Worm (Caenorhabditis elegans) whole organism, L4 larva: ENCODE results near the gene T28F3.11.

Source experiments
- F10B5.3 ChIP-seq: sonication (generic microtip); optimal IDR thresholded peaks from 2 replicates; lab custom pipeline; 2016; ENCODE audit warnings: mild to moderate bottlenecking, missing genetic modification characterization, missing compliant biosample characterization
- T20F7.1 ChIP-seq: fragments of 200-800 bp; sonication (Bioruptor generic); optimal IDR thresholded peaks from 2 replicates; lab custom pipeline; 2018; ENCODE audit warnings: mild to moderate bottlenecking, missing genetic modification characterization, missing compliant biosample characterization
- Y48G9A.11 ChIP-seq: fragments of 200-800 bp; sonication (Bioruptor generic); IDR thresholded peaks from 2 replicates; pipeline ENCODE4 v1.3.6; 2022; ENCODE audit warnings: missing genetic modification reagents, missing genetic modification characterization, missing compliant biosample characterization
- Y75B8A.6 ChIP-seq: fragments of 200-800 bp; sonication (Bioruptor generic); IDR thresholded peaks from 2 replicates; pipeline ENCODE4 v1.3.6; 2022; ENCODE audit warnings: missing genetic modification reagents, missing genetic modification characterization, missing compliant biosample characterization
- ZK546.5 ChIP-seq, 2 experiments: sonication (generic microtip); optimal IDR thresholded peaks; 2 replicates each; lab custom pipeline; 2017; ENCODE audit warnings: missing biosample characterization in 2 of 2, missing genetic modification characterization in 2 of 2
- ceh-20 ChIP-seq: fragments of 200-800 bp; sonication (Bioruptor generic); IDR thresholded peaks from 2 replicates; pipeline ENCODE4 v1.3.6; 2022; ENCODE audit warnings: missing genetic modification reagents, missing genetic modification characterization, missing compliant biosample characterization
- ceh-32 ChIP-seq: sonication (generic microtip); optimal IDR thresholded peaks from 2 replicates; lab custom pipeline; 2016; ENCODE audit warnings: mild to moderate bottlenecking, missing genetic modification characterization, missing compliant biosample characterization; ENCODE audit not compliant: poor library complexity
- ctbp-1 ChIP-seq: fragments of 200-800 bp; sonication (Bioruptor generic); IDR thresholded peaks from 2 replicates; pipeline ENCODE4 v1.3.6; 2022; ENCODE audit warnings: missing genetic modification reagents, missing genetic modification characterization, missing compliant biosample characterization
- daf-12 ChIP-seq: fragments of 150-350 bp; optimal IDR thresholded peaks from 2 replicates; lab custom pipeline; 2014; ENCODE audit warnings: missing biosample characterization, missing genetic modification reagents, missing genetic modification characterization
- dmd-6 ChIP-seq: fragments of 200-800 bp; sonication (Bioruptor generic); IDR thresholded peaks from 2 replicates; pipeline ENCODE4 v1.3.6; 2022; ENCODE audit warnings: missing genetic modification reagents, missing genetic modification characterization, missing compliant biosample characterization
- dmd-8 ChIP-seq: fragments of 200-800 bp; sonication (Bioruptor generic); IDR thresholded peaks from 2 replicates; pipeline ENCODE4 v1.3.6; 2022; ENCODE audit warnings: missing genetic modification characterization, missing compliant biosample characterization
- dpl-1 ChIP-seq: fragments of 150-350 bp; optimal IDR thresholded peaks from 2 replicates; lab custom pipeline; 2014; ENCODE audit warnings: missing biosample characterization, missing genetic modification reagents, missing genetic modification characterization
- dve-1 ChIP-seq: sonication (generic microtip); optimal IDR thresholded peaks from 2 replicates; lab custom pipeline; 2017; ENCODE audit warnings: antibody characterized with exemption, mild to moderate bottlenecking, missing genetic modification characterization, missing compliant biosample characterization; ENCODE audit not compliant: insufficient read depth
- egl-43 ChIP-seq: fragments of 200-800 bp; sonication (Bioruptor generic); IDR thresholded peaks from 2 replicates; pipeline ENCODE4 v1.3.6; 2022; ENCODE audit warnings: missing genetic modification reagents, missing genetic modification characterization, missing compliant biosample characterization
- fkh-10 ChIP-seq: fragments of 150-350 bp; optimal IDR thresholded peaks from 2 replicates; lab custom pipeline; 2014; ENCODE audit warnings: missing biosample characterization, missing genetic modification reagents, missing genetic modification characterization
- hif-1 ChIP-seq, 2 experiments: sonication (generic microtip); optimal IDR thresholded peaks; 2 replicates each; lab custom pipeline; 2016 to 2017; ENCODE audit warnings: missing compliant biosample characterization in 2 of 2, missing genetic modification characterization in 2 of 2, missing genetic modification reagents in 2 of 2, missing genotype in 2 of 2, mild to moderate bottlenecking in 1 of 2
- lin-38 ChIP-seq: fragments of 200-800 bp; sonication (Bioruptor generic); IDR thresholded peaks from 2 replicates; pipeline ENCODE4 v1.3.6; 2022; ENCODE audit warnings: missing genetic modification reagents, missing genetic modification characterization, missing compliant biosample characterization
- lsy-2 ChIP-seq, 2 experiments: fragments of 150-350 bp in 1 of 2; sonication (generic microtip) in 1 of 2; optimal IDR thresholded peaks; 2 replicates each; lab custom pipeline; 2014 to 2017; ENCODE audit warnings: missing biosample characterization in 2 of 2, missing genetic modification characterization in 2 of 2
- madf-9 ChIP-seq: fragments of 200-800 bp; sonication (Bioruptor generic); conservative IDR thresholded peaks from 2 replicates; pipeline ENCODE4 v1.3.6; 2022; ENCODE audit warnings: missing genetic modification reagents, missing genetic modification characterization, missing compliant biosample characterization
- mdl-1 ChIP-seq, 2 experiments: fragments of 150-350 bp in 1 of 2; sonication (generic microtip) in 1 of 2; optimal IDR thresholded peaks; 2 replicates each; lab custom pipeline; 2014 to 2017; ENCODE audit warnings: missing biosample characterization in 2 of 2, missing genetic modification characterization in 2 of 2
- mdt-29 ChIP-seq: fragments of 200-800 bp; sonication (Bioruptor generic); IDR thresholded peaks from 2 replicates; pipeline ENCODE4 v1.3.6; 2022; ENCODE audit warnings: missing genetic modification reagents, missing genetic modification characterization, missing compliant biosample characterization
- mep-1 ChIP-seq: fragments of 150-350 bp; sonication (generic microtip); optimal IDR thresholded peaks from 3 replicates; lab custom pipeline; 2014; ENCODE audit warnings: missing biosample characterization, missing genetic modification characterization
- mes-2 ChIP-seq: sonication (generic microtip); optimal IDR thresholded peaks from 2 replicates; lab custom pipeline; 2016; ENCODE audit warnings: missing genotype, mild to moderate bottlenecking, missing genetic modification characterization, missing compliant biosample characterization; ENCODE audit not compliant: poor library complexity, severe bottlenecking
- mxl-2 ChIP-seq: fragments of 200-800 bp; sonication (Bioruptor generic); conservative IDR thresholded peaks from 2 replicates; pipeline ENCODE4 v1.3.6; 2022; ENCODE audit warnings: missing genetic modification reagents, missing genetic modification characterization, missing compliant biosample characterization
- mxl-3 ChIP-seq: fragments of 200-800 bp; sonication (Bioruptor generic); optimal IDR thresholded peaks from 2 replicates; lab custom pipeline; 2018; ENCODE audit warnings: mild to moderate bottlenecking, missing genetic modification characterization, missing compliant biosample characterization
- nhr-237 ChIP-seq: sonication (generic microtip); optimal IDR thresholded peaks from 2 replicates; lab custom pipeline; 2017; ENCODE audit warnings: missing biosample characterization, missing genetic modification characterization
- nhr-28 ChIP-seq: fragments of 150-350 bp; optimal IDR thresholded peaks from 2 replicates; lab custom pipeline; 2014; ENCODE audit warnings: missing biosample characterization, missing genetic modification characterization
- nhr-48 ChIP-seq: sonication (generic microtip); optimal IDR thresholded peaks from 2 replicates; lab custom pipeline; 2016; ENCODE audit warnings: mild to moderate bottlenecking, missing genetic modification characterization, missing compliant biosample characterization
- nhr-77 ChIP-seq: fragments of 150-350 bp; optimal IDR thresholded peaks from 2 replicates; lab custom pipeline; 2014; ENCODE audit warnings: missing biosample characterization, missing genetic modification characterization
- php-3 ChIP-seq: fragments of 200-800 bp; sonication (Bioruptor generic); IDR thresholded peaks from 2 replicates; pipeline ENCODE4 v1.3.6; 2022; ENCODE audit warnings: missing genetic modification reagents, missing genetic modification characterization, missing compliant biosample characterization
- rbr-2 ChIP-seq: sonication (generic microtip); optimal IDR thresholded peaks from 2 replicates; lab custom pipeline; 2016; ENCODE audit warnings: missing genotype, missing genetic modification characterization, missing compliant biosample characterization
- snpc-1.2 ChIP-seq: fragments of 200-800 bp; sonication (Bioruptor generic); IDR thresholded peaks from 2 replicates; pipeline ENCODE4 v1.3.6; 2022; ENCODE audit warnings: missing genetic modification reagents, missing genetic modification characterization, missing compliant biosample characterization
- spr-3 ChIP-seq: fragments of 200-800 bp; sonication (Bioruptor generic); optimal IDR thresholded peaks from 2 replicates; lab custom pipeline; 2018; ENCODE audit warnings: mild to moderate bottlenecking, missing genetic modification characterization, missing compliant biosample characterization
- unc-39 ChIP-seq: sonication (generic microtip); optimal IDR thresholded peaks from 2 replicates; lab custom pipeline; 2017; ENCODE audit warnings: missing biosample characterization, missing genetic modification characterization
- unc-62 ChIP-seq, 3 experiments: fragments of 150-350 bp in 1 of 3; sonication (generic microtip); optimal IDR thresholded peaks in 2 of 3; peaks in 1 of 3; 1 replicate in 1 of 3; 2 replicates in 2 of 3; lab custom pipeline; 2014 to 2017; ENCODE audit warnings: missing biosample characterization in 3 of 3, missing genetic modification characterization in 3 of 3, missing genetic modification reagents in 3 of 3, missing genotype in 1 of 3
- vab-7 ChIP-seq: fragments of 200-800 bp; sonication (Bioruptor generic); IDR thresholded peaks from 2 replicates; pipeline ENCODE4 v1.3.6; 2022; ENCODE audit warnings: missing genetic modification reagents, missing genetic modification characterization, missing compliant biosample characterization
- zag-1 ChIP-seq: fragments of 150-350 bp; optimal IDR thresholded peaks from 2 replicates; lab custom pipeline; 2014; ENCODE audit warnings: missing biosample characterization, missing genetic modification characterization
- zfp-3 ChIP-seq: fragments of 200-800 bp; sonication (Bioruptor generic); conservative IDR thresholded peaks from 2 replicates; pipeline ENCODE4 v1.3.6; 2022; ENCODE audit warnings: missing genetic modification reagents, missing genetic modification characterization, missing compliant biosample characterization
- zip-11 ChIP-seq: fragments of 200-800 bp; sonication (Bioruptor generic); IDR thresholded peaks from 2 replicates; pipeline ENCODE4 v1.3.6; 2022; ENCODE audit warnings: missing genetic modification characterization, missing compliant biosample characterization
- ztf-7 ChIP-seq: fragments of 150-350 bp; optimal IDR thresholded peaks from 2 replicates; lab custom pipeline; 2014; ENCODE audit warnings: missing biosample characterization, missing genetic modification characterization

Gene T28F3.11

ce11 chrIV:17285263-17285662 lies 6.2 kb downstream of the T28F3.11 start:
- TF ChIP-seq vab-7 (GFP tag; lab: Robert Waterston, UW) (no peak), T20F7.1 (no peak), egl-43 (GFP tag; lab: Robert Waterston, UW) (no peak), ztf-7 (tag; lab: Kevin White, UChicago) (no peak), ZK546.5 (tag; optimal IDR thresholded peaks at IDR 0.05; lab: Kevin White, UChicago) (no peak), php-3 (GFP tag; lab: Robert Waterston, UW) (no peak), dve-1 (tag; lab: Kevin White, UChicago) (peak; percentile 11), zfp-3 (GFP tag; lab: Robert Waterston, UW) (no peak), mxl-2 (GFP tag; lab: Robert Waterston, UW) (no peak), fkh-10 (no peak), ceh-32 (tag; lab: Kevin White, UChicago) (no peak), F10B5.3 (tag; lab: Kevin White, UChicago) (no peak), dmd-6 (GFP tag; lab: Robert Waterston, UW) (0 out of 2 replicates have a peak, but pooled peaks have one; percentile 25), mxl-3 (GFP tag; lab: Kevin White, UChicago) (no peak), Y75B8A.6 (0 out of 2 replicates have a peak, but pooled peaks have one; percentile 20), mep-1 (tag; lab: Kevin White, UChicago) (peak; percentile 12), mdl-1 (tag; optimal IDR thresholded peaks at IDR 0.05; lab: Kevin White, UChicago) (peak in 1 of 2 experiments; percentile 3), nhr-77 (tag; lab: Kevin White, UChicago) (no peak), rbr-2 (tag; lab: Kevin White, UChicago) (peak; percentile 7), hif-1 (tag; optimal IDR thresholded peaks at IDR 0.05; lab: Kevin White, UChicago) (peak in 1 of 2 experiments; percentile 26), spr-3 (GFP tag; lab: Kevin White, UChicago) (no peak), mes-2 (tag; lab: Kevin White, UChicago) (peak; percentile 42), ceh-20 (GFP tag; lab: Robert Waterston, UW) (peak; percentile 39; the same call in 1 of the 2 replicates), madf-9 (GFP tag; lab: Robert Waterston, UW) (no peak), ctbp-1 (GFP tag; lab: Robert Waterston, UW) (peak; percentile 63; the same call in 1 of the 2 replicates), nhr-48 (no peak), unc-62 (GFP tag; optimal IDR thresholded peaks at IDR 0.05 in 1 of 2; lab: Kevin White, UChicago) (peak in 1 of 2 experiments; percentile 49), unc-62 (tag; optimal IDR thresholded peaks at IDR 0.05; lab: Kevin White, UChicago) (no peak), zip-11 (GFP tag; lab: Robert Waterston, UW) (no peak), zag-1 (tag; lab: Kevin White, UChicago) (no peak), daf-12 (no peak), unc-39 (tag; lab: Kevin White, UChicago) (no peak), snpc-1.2 (GFP tag; lab: Robert Waterston, UW) (0 out of 2 replicates have a peak, but pooled peaks have one; percentile 34), dpl-1 (no peak), nhr-28 (tag; lab: Kevin White, UChicago) (no peak), lsy-2 (tag; optimal IDR thresholded peaks at IDR 0.05; lab: Kevin White, UChicago) (peak in 1 of 2 experiments; percentile 52), dmd-8 (no peak), mdt-29 (GFP tag; lab: Robert Waterston, UW) (no peak), nhr-237 (tag; lab: Kevin White, UChicago) (no peak)

ce11 chrIV:17284511-17285089 lies 6.9 kb downstream of the T28F3.11 start:
- TF ChIP-seq snpc-1.2 (GFP tag; lab: Robert Waterston, UW) (peak; percentile 44; the same call in 1 of the 2 replicates), lin-38 (GFP tag; lab: Robert Waterston, UW) (0 out of 2 replicates have a peak, but pooled peaks have one; percentile 16), Y48G9A.11 (GFP tag; lab: Robert Waterston, UW) (peak; percentile 41; the same call in 1 of the 2 replicates)
